Worm (Caenorhabditis elegans) whole organism, L4 larva: Measurements from ENCODE around the gene T24C2.5.

Experiments used
- Y105C5A.15 ChIP-seq: fragments of 200-800 bp; sonication (Bioruptor generic); IDR thresholded peaks from 2 replicates; pipeline ENCODE4 v1.3.6; 2022; ENCODE audit warnings: missing genetic modification characterization, missing compliant biosample characterization
- Y5F2A.4 ChIP-seq: fragments of 200-800 bp; sonication (Bioruptor generic); optimal IDR thresholded peaks from 2 replicates; lab custom pipeline; 2018; ENCODE audit warnings: mild to moderate bottlenecking, missing genetic modification characterization, missing compliant biosample characterization
- ZK546.5 ChIP-seq, 2 experiments: sonication (generic microtip); optimal IDR thresholded peaks; 2 replicates each; lab custom pipeline; 2017; ENCODE audit warnings: missing biosample characterization in 2 of 2, missing genetic modification characterization in 2 of 2
- aly-2 ChIP-seq: sonication (generic microtip); optimal IDR thresholded peaks from 2 replicates; lab custom pipeline; 2018; ENCODE audit warnings: missing biosample characterization, missing genetic modification characterization
- daf-12 ChIP-seq: fragments of 150-350 bp; optimal IDR thresholded peaks from 2 replicates; lab custom pipeline; 2014; ENCODE audit warnings: missing biosample characterization, missing genetic modification reagents, missing genetic modification characterization
- dpl-1 ChIP-seq: fragments of 150-350 bp; optimal IDR thresholded peaks from 2 replicates; lab custom pipeline; 2014; ENCODE audit warnings: missing biosample characterization, missing genetic modification reagents, missing genetic modification characterization
- dve-1 ChIP-seq: sonication (generic microtip); optimal IDR thresholded peaks from 2 replicates; lab custom pipeline; 2017; ENCODE audit warnings: antibody characterized with exemption, mild to moderate bottlenecking, missing genetic modification characterization, missing compliant biosample characterization; ENCODE audit not compliant: insufficient read depth
- nhr-237 ChIP-seq: sonication (generic microtip); optimal IDR thresholded peaks from 2 replicates; lab custom pipeline; 2017; ENCODE audit warnings: missing biosample characterization, missing genetic modification characterization
- nhr-77 ChIP-seq: fragments of 150-350 bp; optimal IDR thresholded peaks from 2 replicates; lab custom pipeline; 2014; ENCODE audit warnings: missing biosample characterization, missing genetic modification characterization

DNA sequence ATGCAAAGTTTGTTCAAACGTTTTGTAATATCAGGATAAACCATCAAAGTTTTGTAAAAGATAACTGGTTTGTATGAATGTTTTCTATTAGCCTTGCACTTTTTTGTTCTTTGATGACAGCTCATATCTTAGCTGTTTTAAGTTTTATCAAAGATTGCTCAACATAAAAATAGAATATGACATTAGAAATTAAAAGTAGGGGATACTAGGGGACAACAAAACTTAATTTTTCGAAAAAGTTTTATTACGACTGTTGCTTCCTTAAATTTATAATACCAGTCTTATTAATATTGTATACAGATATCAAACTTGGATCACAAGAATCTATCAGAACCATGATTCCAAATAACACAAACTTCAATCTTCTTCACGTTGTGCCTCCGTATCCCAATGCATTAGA is 38.4 kb upstream of the T24C2.5 start, which contains the start of gene ztf-14:
- no peak for TF ChIP-seq Y105C5A.15 (GFP tag; lab: Robert Waterston, UW)
- no peak for TF ChIP-seq dve-1
- TF ChIP-seq Y5F2A.4, result no peak
- TF ChIP-seq ZK546.5 (tag; optimal IDR thresholded peaks at IDR 0.05; lab: Kevin White, UChicago), result no peak
- no peak for TF ChIP-seq aly-2 (tag; lab: Kevin White, UChicago)
- TF ChIP-seq nhr-77 (tag; lab: Kevin White, UChicago), result no peak
- no peak for TF ChIP-seq daf-12
- TF ChIP-seq nhr-237 (tag; lab: Kevin White, UChicago), result no peak
- no peak for TF ChIP-seq dpl-1 (GFP tag; lab: Kevin White, UChicago)
